Worm (Caenorhabditis elegans) whole organism, L4 larva: Measurements from ENCODE around the gene F56H9.2.

Source experiments
- F26F4.8 ChIP-seq: fragments of 200-800 bp; sonication (Bioruptor generic); conservative IDR thresholded peaks from 2 replicates; pipeline ENCODE4 v1.3.6; 2022; ENCODE audit warnings: missing genetic modification characterization, missing compliant biosample characterization
- F44E2.7 ChIP-seq: fragments of 200-800 bp; sonication (Bioruptor generic); IDR thresholded peaks from 2 replicates; pipeline ENCODE4 v2.1.2; 2022; ENCODE audit warnings: missing genetic modification characterization, missing compliant biosample characterization
- T20F7.1 ChIP-seq: fragments of 200-800 bp; sonication (Bioruptor generic); optimal IDR thresholded peaks from 2 replicates; lab custom pipeline; 2018; ENCODE audit warnings: mild to moderate bottlenecking, missing genetic modification characterization, missing compliant biosample characterization
- T26A8.4 ChIP-seq: fragments of 200-800 bp; sonication (Bioruptor generic); IDR thresholded peaks from 2 replicates; pipeline ENCODE4 v1.3.6; 2022; ENCODE audit warnings: missing genetic modification characterization, missing compliant biosample characterization
- aha-1 ChIP-seq: fragments of 150-350 bp; peaks from one replicate; lab custom pipeline; 2014; ENCODE audit warnings: missing biosample characterization, missing genetic modification characterization
- arid-1 ChIP-seq: fragments of 200-800 bp; sonication (Bioruptor generic); conservative IDR thresholded peaks from 2 replicates; pipeline ENCODE4 v1.3.6; 2022; ENCODE audit warnings: missing genetic modification reagents, missing genetic modification characterization, missing compliant biosample characterization
- attf-4 ChIP-seq: sonication (generic microtip); optimal IDR thresholded peaks from 3 replicates; lab custom pipeline; 2017; ENCODE audit warnings: missing biosample characterization, missing genetic modification characterization
- ceh-28 ChIP-seq: fragments of 150-350 bp; optimal IDR thresholded peaks from 2 replicates; lab custom pipeline; 2014; ENCODE audit warnings: missing biosample characterization, missing genetic modification reagents, missing genetic modification characterization
- ceh-62 ChIP-seq: sonication (generic microtip); optimal IDR thresholded peaks from 2 replicates; lab custom pipeline; 2017; ENCODE audit warnings: missing biosample characterization, missing genetic modification characterization
- cey-2 ChIP-seq: sonication (generic microtip); optimal IDR thresholded peaks from 3 replicates; lab custom pipeline; 2017; ENCODE audit warnings: missing genetic modification characterization, mild to moderate bottlenecking, missing compliant biosample characterization, antibody characterized with exemption, borderline replicate concordance; ENCODE audit not compliant: insufficient read depth
- dpl-1 ChIP-seq: fragments of 150-350 bp; optimal IDR thresholded peaks from 2 replicates; lab custom pipeline; 2014; ENCODE audit warnings: missing biosample characterization, missing genetic modification reagents, missing genetic modification characterization
- egl-27 ChIP-seq: sonication (generic microtip); optimal IDR thresholded peaks from 3 replicates; lab custom pipeline; 2017; ENCODE audit warnings: missing biosample characterization, missing genetic modification reagents, missing genetic modification characterization
- gei-8 ChIP-seq: fragments of 200-800 bp; sonication (Bioruptor generic); optimal IDR thresholded peaks from 2 replicates; lab custom pipeline; 2018; ENCODE audit warnings: mild to moderate bottlenecking, missing genetic modification characterization, missing compliant biosample characterization
- hif-1 ChIP-seq, 2 experiments: sonication (generic microtip); optimal IDR thresholded peaks; 2 replicates each; lab custom pipeline; 2016 to 2017; ENCODE audit warnings: missing compliant biosample characterization in 2 of 2, missing genetic modification characterization in 2 of 2, missing genetic modification reagents in 2 of 2, missing genotype in 2 of 2, mild to moderate bottlenecking in 1 of 2
- hlh-30 ChIP-seq: sonication (generic microtip); optimal IDR thresholded peaks from 2 replicates; lab custom pipeline; 2017; ENCODE audit warnings: antibody characterized with exemption, mild to moderate bottlenecking, missing genetic modification characterization, missing compliant biosample characterization; ENCODE audit not compliant: insufficient read depth
- madf-5 ChIP-seq, 2 experiments: fragments of 200-800 bp; sonication (Bioruptor generic); IDR thresholded peaks; 2 replicates each; pipeline ENCODE4 v1.3.6; 2022; ENCODE audit warnings: missing compliant biosample characterization in 2 of 2, missing genetic modification characterization in 2 of 2
- mdt-29 ChIP-seq: fragments of 200-800 bp; sonication (Bioruptor generic); IDR thresholded peaks from 2 replicates; pipeline ENCODE4 v1.3.6; 2022; ENCODE audit warnings: missing genetic modification reagents, missing genetic modification characterization, missing compliant biosample characterization
- mxl-3 ChIP-seq: fragments of 200-800 bp; sonication (Bioruptor generic); optimal IDR thresholded peaks from 2 replicates; lab custom pipeline; 2018; ENCODE audit warnings: mild to moderate bottlenecking, missing genetic modification characterization, missing compliant biosample characterization
- nhr-10 ChIP-seq: fragments of 150-350 bp; optimal IDR thresholded peaks from 2 replicates; lab custom pipeline; 2014; ENCODE audit warnings: missing biosample characterization, missing genetic modification characterization
- nhr-102 ChIP-seq: sonication (generic microtip); optimal IDR thresholded peaks from 2 replicates; lab custom pipeline; 2016; ENCODE audit warnings: mild to moderate bottlenecking, missing genetic modification characterization, moderate library complexity, missing compliant biosample characterization
- nhr-25 ChIP-seq: sonication (generic microtip); optimal IDR thresholded peaks from 2 replicates; lab custom pipeline; 2017; ENCODE audit warnings: missing genetic modification characterization, mild to moderate bottlenecking, missing compliant biosample characterization, antibody characterized with exemption, moderate library complexity, borderline replicate concordance; ENCODE audit not compliant: insufficient read depth
- nhr-41 ChIP-seq: fragments of 200-800 bp; sonication (Bioruptor generic); IDR thresholded peaks from 2 replicates; pipeline ENCODE4 v1.3.6; 2022; ENCODE audit warnings: missing genetic modification reagents, missing genetic modification characterization, missing compliant biosample characterization
- pha-4 ChIP-seq, 2 experiments: fragments of 150-350 bp in 1 of 2; fragments of 200-800 bp in 1 of 2; sonication (Bioruptor generic) in 1 of 2; IDR thresholded peaks in 1 of 2; optimal IDR thresholded peaks in 1 of 2; 2 replicates each; pipeline versions ENCODE4 v1.3.6 to Lab custom; 2014 to 2022; ENCODE audit warnings: missing genetic modification characterization in 2 of 2, missing genetic modification reagents in 2 of 2, missing biosample characterization in 1 of 2, missing compliant biosample characterization in 1 of 2
- php-3 ChIP-seq: fragments of 200-800 bp; sonication (Bioruptor generic); IDR thresholded peaks from 2 replicates; pipeline ENCODE4 v1.3.6; 2022; ENCODE audit warnings: missing genetic modification reagents, missing genetic modification characterization, missing compliant biosample characterization
- rbr-2 ChIP-seq: sonication (generic microtip); optimal IDR thresholded peaks from 2 replicates; lab custom pipeline; 2016; ENCODE audit warnings: missing genotype, missing genetic modification characterization, missing compliant biosample characterization
- set-16 ChIP-seq: fragments of 200-800 bp; sonication (Bioruptor generic); IDR thresholded peaks from 2 replicates; pipeline ENCODE4 v1.3.6; 2022; ENCODE audit warnings: missing genetic modification reagents, missing genetic modification characterization, missing compliant biosample characterization
- snpc-1.2 ChIP-seq: fragments of 200-800 bp; sonication (Bioruptor generic); IDR thresholded peaks from 2 replicates; pipeline ENCODE4 v1.3.6; 2022; ENCODE audit warnings: missing genetic modification reagents, missing genetic modification characterization, missing compliant biosample characterization
- tag-97 ChIP-seq: fragments of 200-800 bp; sonication (Bioruptor generic); IDR thresholded peaks from 2 replicates; pipeline ENCODE4 v1.3.6; 2022; ENCODE audit warnings: missing genetic modification characterization, missing compliant biosample characterization
- unc-130 ChIP-seq: sonication (generic microtip); optimal IDR thresholded peaks from 2 replicates; lab custom pipeline; 2016; ENCODE audit warnings: missing genetic modification reagents, missing genetic modification characterization, missing compliant biosample characterization
- unc-62 ChIP-seq, 3 experiments: fragments of 150-350 bp in 1 of 3; sonication (generic microtip); optimal IDR thresholded peaks in 2 of 3; peaks in 1 of 3; 1 replicate in 1 of 3; 2 replicates in 2 of 3; lab custom pipeline; 2014 to 2017; ENCODE audit warnings: missing biosample characterization in 3 of 3, missing genetic modification characterization in 3 of 3, missing genetic modification reagents in 3 of 3, missing genotype in 1 of 3
- vab-7 ChIP-seq: fragments of 200-800 bp; sonication (Bioruptor generic); IDR thresholded peaks from 2 replicates; pipeline ENCODE4 v1.3.6; 2022; ENCODE audit warnings: missing genetic modification reagents, missing genetic modification characterization, missing compliant biosample characterization
- zfp-2 ChIP-seq: sonication (generic microtip); optimal IDR thresholded peaks from 2 replicates; lab custom pipeline; 2016; ENCODE audit warnings: mild to moderate bottlenecking, missing genetic modification characterization, missing compliant biosample characterization
- zfp-3 ChIP-seq: fragments of 200-800 bp; sonication (Bioruptor generic); conservative IDR thresholded peaks from 2 replicates; pipeline ENCODE4 v1.3.6; 2022; ENCODE audit warnings: missing genetic modification reagents, missing genetic modification characterization, missing compliant biosample characterization
- ztf-7 ChIP-seq: fragments of 150-350 bp; optimal IDR thresholded peaks from 2 replicates; lab custom pipeline; 2014; ENCODE audit warnings: missing biosample characterization, missing genetic modification characterization

Gene F56H9.2

ce11 chrV:12599510-12600242 is 37.8 kb upstream of the F56H9.2 start, which contains the start of gene C14C10.5 (continued):
- peak; percentile 15 for TF ChIP-seq mxl-3 (GFP tag; lab: Kevin White, UChicago)
- no peak for TF ChIP-seq nhr-41 (GFP tag; lab: Robert Waterston, UW)
- no peak for TF ChIP-seq egl-27 (tag; lab: Kevin White, UChicago)
- TF ChIP-seq php-3 (GFP tag; lab: Robert Waterston, UW): no peak
- no peak for TF ChIP-seq aha-1
- TF ChIP-seq madf-5 (GFP tag; IDR thresholded peaks at IDR 0.05; lab: Robert Waterston, UW): no peak
- no peak for TF ChIP-seq hif-1 (tag; optimal IDR thresholded peaks at IDR 0.05; lab: Kevin White, UChicago)
- no peak for TF ChIP-seq rbr-2
- no peak for TF ChIP-seq attf-4 (tag; lab: Kevin White, UChicago)
- no peak for TF ChIP-seq hlh-30
- no peak for TF ChIP-seq zfp-2 (tag; lab: Kevin White, UChicago)
- peak; percentile 41 for TF ChIP-seq T20F7.1 (GFP tag; lab: Kevin White, UChicago)
- no peak for TF ChIP-seq vab-7 (GFP tag; lab: Robert Waterston, UW)
- TF ChIP-seq dpl-1 (GFP tag; lab: Kevin White, UChicago): no peak
- TF ChIP-seq cey-2 (tag; lab: Kevin White, UChicago): no peak

DNA sequence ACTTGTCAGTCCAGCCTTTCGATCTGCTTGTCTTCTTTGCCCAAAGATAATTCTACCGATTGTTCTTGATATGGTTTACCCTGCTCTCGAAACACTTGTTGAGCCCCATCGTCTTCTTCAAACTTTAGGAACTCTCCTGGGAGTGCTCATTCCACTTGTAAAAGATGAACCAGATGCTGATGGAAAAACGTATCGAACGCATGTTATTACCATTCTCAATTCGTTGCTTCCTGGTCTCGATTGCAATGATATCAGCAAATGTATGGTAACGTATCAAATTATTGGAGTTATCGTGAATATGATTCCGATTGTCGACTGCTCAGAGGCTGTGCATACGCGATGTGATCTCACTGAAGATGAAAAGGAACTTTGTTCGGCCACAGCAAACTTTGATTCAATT is 35.6 kb upstream of the F56H9.2 start:
- TF ChIP-seq mdt-29 (GFP tag; lab: Robert Waterston, UW) (no peak), aha-1 (peak; percentile 53), unc-62 (GFP tag; optimal IDR thresholded peaks at IDR 0.05 in 1 of 2; lab: Kevin White, UChicago) (peak in 1 of 2 experiments; percentile 84), unc-62 (tag; optimal IDR thresholded peaks at IDR 0.05; lab: Kevin White, UChicago) (no peak)
- TF ChIP-seq, all 104 proteins: peak for 2

ce11 chrV:12607113-12607512 is 30.4 kb upstream of the F56H9.2 start, which contains the start of gene erg-28:
Gene erg-28, plus strand, starts transcription at chrV:12607413.
- TF ChIP-seq cey-2 (tag; lab: Kevin White, UChicago) (no peak), F26F4.8 (GFP tag; lab: Robert Waterston, UW) (no peak), nhr-102 (tag; lab: Kevin White, UChicago) (no peak), nhr-25 (no peak), zfp-3 (GFP tag; lab: Robert Waterston, UW) (no peak), T20F7.1 (GFP tag; lab: Kevin White, UChicago) (no peak), ceh-62 (tag; lab: Kevin White, UChicago) (no peak), ceh-28 (tag; lab: Kevin White, UChicago) (no peak), nhr-10 (tag; lab: Kevin White, UChicago) (no peak), snpc-1.2 (GFP tag; lab: Robert Waterston, UW) (no peak), arid-1 (no peak), tag-97 (GFP tag; lab: Robert Waterston, UW) (no peak), ztf-7 (tag; lab: Kevin White, UChicago) (no peak), madf-5 (GFP tag; IDR thresholded peaks at IDR 0.05; lab: Robert Waterston, UW) (no peak), F44E2.7 (GFP tag; lab: Robert Waterston, UW) (no peak), unc-130 (GFP tag; lab: Kevin White, UChicago) (no peak), pha-4 (GFP tag; IDR thresholded peaks at IDR 0.05; lab: Robert Waterston, UW) (no peak), pha-4 (tag; optimal IDR thresholded peaks at IDR 0.05; lab: Kevin White, UChicago) (no peak), set-16 (no peak), gei-8 (GFP tag; lab: Kevin White, UChicago) (no peak), T26A8.4 (GFP tag; lab: Robert Waterston, UW) (no peak)
